Worm (Caenorhabditis elegans): ENCODE data around the gene Y47D3B.3.
A peak's percentile ranks its signal among the peaks of the same experiment; 100 is the strongest.

Gene Y47D3B.3

ce11 chrIII:11352840-11353239 lies 44.8 kb upstream of the Y47D3B.3 start (continued):
- TF ChIP-seq ceh-82 (tag; optimal IDR thresholded peaks at IDR 0.05) (no peak), lir-3 (tag; optimal IDR thresholded peaks at IDR 0.05; ENCODE audit: poor library complexity) (no peak), nhr-237 (tag; optimal IDR thresholded peaks at IDR 0.05) (no peak), blmp-1 (tag; optimal IDR thresholded peaks at IDR 0.05) (no peak), lin-13 (GFP tag; optimal IDR thresholded peaks at IDR 0.05) (peak; percentile 41), nhr-84 (tag; optimal IDR thresholded peaks at IDR 0.05) (no peak), egl-27 (tag; optimal IDR thresholded peaks at IDR 0.05) (no peak), rnt-1 (tag; optimal IDR thresholded peaks at IDR 0.05) (peak; percentile 72), sup-37 (GFP tag; optimal IDR thresholded peaks at IDR 0.05) (no peak), alr-1 (tag; optimal IDR thresholded peaks at IDR 0.05; ENCODE audit: borderline replicate concordance) (no peak), sox-4 (tag; optimal IDR thresholded peaks at IDR 0.05) (no peak), skn-1 (tag; optimal IDR thresholded peaks at IDR 0.05) (no peak), sptf-1 (tag; optimal IDR thresholded peaks at IDR 0.05) (no peak), fkh-8 (tag; optimal IDR thresholded peaks at IDR 0.05) (no peak), ets-5 (GFP tag; IDR thresholded peaks at IDR 0.05) (no peak), unc-62 (GFP tag; optimal IDR thresholded peaks at IDR 0.05) (no peak), grh-1 (GFP tag; IDR thresholded peaks at IDR 0.05) (no peak), mef-2 (tag; optimal IDR thresholded peaks at IDR 0.05) (no peak), dpl-1 (GFP tag; optimal IDR thresholded peaks at IDR 0.05) (peak in 1 of 3 experiments; percentile 7), nhr-11 (tag; optimal IDR thresholded peaks at IDR 0.05) (no peak), ces-1 (GFP tag; optimal IDR thresholded peaks at IDR 0.05) (no peak), unc-130 (tag; optimal IDR thresholded peaks at IDR 0.05) (peak; percentile 8), elt-2 (tag; optimal IDR thresholded peaks at IDR 0.05) (peak; percentile 11), zag-1 (tag; optimal IDR thresholded peaks at IDR 0.05) (no peak), lin-14 (GFP tag; optimal IDR thresholded peaks at IDR 0.05) (peak; percentile 23), nhr-76 (tag; optimal IDR thresholded peaks at IDR 0.05) (no peak), ceh-90 (tag; optimal IDR thresholded peaks at IDR 0.05) (no peak), aha-1 (tag; optimal IDR thresholded peaks at IDR 0.05) (no peak), dsc-1 (tag; optimal IDR thresholded peaks at IDR 0.05) (no peak), pqm-1 (tag; optimal IDR thresholded peaks at IDR 0.05) (no peak), nhr-12 (tag; optimal IDR thresholded peaks at IDR 0.05) (no peak), F16B12.6 (tag; optimal IDR thresholded peaks at IDR 0.05) (no peak), tlp-1 (tag; optimal IDR thresholded peaks at IDR 0.05) (no peak), pax-3 (tag; optimal IDR thresholded peaks at IDR 0.05) (no peak), vab-15 (tag; optimal IDR thresholded peaks at IDR 0.05) (no peak), nhr-77 (tag; optimal IDR thresholded peaks at IDR 0.05) (no peak), unc-30 (tag; optimal IDR thresholded peaks at IDR 0.05) (no peak), swsn-7 (tag; optimal IDR thresholded peaks at IDR 0.05) (no peak), hlh-4 (tag; optimal IDR thresholded peaks at IDR 0.05) (no peak)

- TF ChIP-seq aha-1 (tag; optimal IDR thresholded peaks at IDR 0.05) = no peak
- TF ChIP-seq fkh-10 (GFP tag; optimal IDR thresholded peaks at IDR 0.05) = no peak
- TF ChIP-seq zag-1 (tag; optimal IDR thresholded peaks at IDR 0.05) = no peak
- TF ChIP-seq lsy-2 (tag; optimal IDR thresholded peaks at IDR 0.05) = peak in 1 of 2 experiments; percentile 20
- no peak for TF ChIP-seq jun-1 (tag; optimal IDR thresholded peaks at IDR 0.05)
- no peak for TF ChIP-seq Y116A8C.19 (tag; optimal IDR thresholded peaks at IDR 0.05; ENCODE audit: borderline replicate concordance)
- peak; percentile 30 for TF ChIP-seq nhr-90 (tag; optimal IDR thresholded peaks at IDR 0.05; ENCODE audit: poor library complexity)
- TF ChIP-seq unc-130 (tag; optimal IDR thresholded peaks at IDR 0.05) = no peak
- peak; percentile 22; the same call in 1 of the 2 replicates for TF ChIP-seq nhr-19 (GFP tag; conservative IDR thresholded peaks at IDR 0.05)
- TF ChIP-seq pqm-1 (tag; optimal IDR thresholded peaks at IDR 0.05) = no peak
- TF ChIP-seq C16A3.4 (tag; optimal IDR thresholded peaks at IDR 0.05) = peak; percentile 17
- TF ChIP-seq fkh-4 (tag; optimal IDR thresholded peaks at IDR 0.05; ENCODE audit: borderline replicate concordance) = no peak
- no peak for TF ChIP-seq unc-30 (tag; optimal IDR thresholded peaks at IDR 0.05)
- peak; percentile 16 for TF ChIP-seq irx-1 (tag; optimal IDR thresholded peaks at IDR 0.05)
- no peak for TF ChIP-seq swsn-7 (tag; optimal IDR thresholded peaks at IDR 0.05)
- no peak for TF ChIP-seq nhr-85 (tag)
- no peak for TF ChIP-seq nhr-11 (tag; optimal IDR thresholded peaks at IDR 0.05)
- TF ChIP-seq aly-2 (tag; optimal IDR thresholded peaks at IDR 0.05) = no peak
- TF ChIP-seq ama-1 (optimal IDR thresholded peaks at IDR 0.05) = no peak
- no peak for TF ChIP-seq sup-37 (GFP tag; optimal IDR thresholded peaks at IDR 0.05)
- peak; percentile 19 for TF ChIP-seq skn-1 (tag; optimal IDR thresholded peaks at IDR 0.05)
- no peak for TF ChIP-seq nhr-12 (tag; optimal IDR thresholded peaks at IDR 0.05)
- no peak for TF ChIP-seq lin-15B (tag; optimal IDR thresholded peaks at IDR 0.05)
- TF ChIP-seq egl-13 (tag; optimal IDR thresholded peaks at IDR 0.05) = no peak
- peak in 1 of 3 experiments; percentile 33 for TF ChIP-seq dpl-1 (GFP tag; optimal IDR thresholded peaks at IDR 0.05)
- TF ChIP-seq nhr-20 (tag; optimal IDR thresholded peaks at IDR 0.05) = peak; percentile 26
These were observed 44.1 kb upstream of the Y47D3B.3 start for ce11 chrIII:11353499-11353898.

Data from whole organism, L1 larva.